Worm (Caenorhabditis elegans): ENCODE results near the gene actl-1.

DNA sequence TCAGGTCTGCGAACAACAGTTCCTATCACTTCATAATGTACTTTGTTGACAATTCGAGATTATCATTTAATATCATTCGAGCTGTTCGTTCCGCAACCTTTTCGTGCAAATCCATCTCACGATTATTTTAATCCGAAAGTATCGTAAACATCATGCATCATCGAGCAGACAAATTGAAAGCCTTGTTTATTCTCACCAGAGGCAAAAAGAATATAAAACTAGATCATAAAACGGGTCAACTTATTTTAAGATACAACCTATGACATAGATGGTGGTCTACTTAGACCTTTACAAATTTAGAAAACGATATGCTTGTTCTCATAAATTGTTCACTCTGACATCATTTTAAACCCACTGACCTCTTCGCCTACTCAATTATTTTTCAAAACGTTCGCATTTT is 33.4 kb upstream of the actl-1 start:
- no peak for TF ChIP-seq him-1 (tag; optimal IDR thresholded peaks at IDR 0.05)
- TF ChIP-seq W03F9.2 (tag; optimal IDR thresholded peaks at IDR 0.05), result no peak
